Worm (Caenorhabditis elegans) whole organism, L3 larva: Measurements from ENCODE around the gene Y46G5A.15.

Source experiments
- ZK546.5 ChIP-seq: sonication (generic microtip); optimal IDR thresholded peaks from 2 replicates; lab custom pipeline; 2017; ENCODE audit warnings: missing biosample characterization, missing genetic modification characterization
- ceh-16 ChIP-seq: sonication (generic microtip); optimal IDR thresholded peaks from 2 replicates; lab custom pipeline; 2017; ENCODE audit warnings: missing biosample characterization, missing genetic modification characterization
- ceh-28 ChIP-seq: fragments of 150-350 bp; optimal IDR thresholded peaks from 2 replicates; lab custom pipeline; 2014; ENCODE audit warnings: missing biosample characterization, missing genetic modification reagents, missing genetic modification characterization
- ceh-82 ChIP-seq: fragments of 150-350 bp; optimal IDR thresholded peaks from 2 replicates; lab custom pipeline; 2014; ENCODE audit warnings: missing biosample characterization, missing genetic modification characterization
- ceh-9 ChIP-seq: sonication (generic microtip); optimal IDR thresholded peaks from 2 replicates; lab custom pipeline; 2018; ENCODE audit warnings: missing biosample characterization, missing genetic modification characterization
- egl-27 ChIP-seq: sonication (generic microtip); optimal IDR thresholded peaks from 4 replicates; lab custom pipeline; 2017; ENCODE audit warnings: missing biosample characterization, missing genetic modification reagents, missing genetic modification characterization
- egl-5 ChIP-seq: fragments of 150-350 bp; optimal IDR thresholded peaks from 2 replicates; lab custom pipeline; 2017; ENCODE audit warnings: missing biosample characterization, missing genetic modification reagents, missing genetic modification characterization, inconsistent platforms
- elt-2 ChIP-seq: sonication (generic microtip); optimal IDR thresholded peaks from 2 replicates; lab custom pipeline; 2016; ENCODE audit warnings: missing genetic modification reagents, mild to moderate bottlenecking, missing genetic modification characterization, missing compliant biosample characterization
- elt-3 ChIP-seq, 3 experiments: fragments of 150-350 bp in 1 of 3; sonication (generic microtip) in 2 of 3; optimal IDR thresholded peaks; 2 replicates in 2 of 3; 4 replicates in 1 of 3; lab custom pipeline; 2014 to 2017; ENCODE audit warnings: missing biosample characterization in 3 of 3, missing genetic modification characterization in 3 of 3
- fkh-10 ChIP-seq: sonication (generic microtip); optimal IDR thresholded peaks from 2 replicates; lab custom pipeline; 2017; ENCODE audit warnings: missing biosample characterization, missing genetic modification reagents, missing genetic modification characterization
- fkh-2 ChIP-seq: fragments of 150-350 bp; optimal IDR thresholded peaks from 2 replicates; lab custom pipeline; 2014; ENCODE audit warnings: missing biosample characterization, missing genetic modification reagents, missing genetic modification characterization
- fos-1 ChIP-seq: fragments of 150-350 bp; optimal IDR thresholded peaks from 2 replicates; lab custom pipeline; 2014; ENCODE audit warnings: missing biosample characterization, missing genetic modification characterization
- hmg-11 ChIP-seq: sonication (generic microtip); optimal IDR thresholded peaks from 2 replicates; lab custom pipeline; 2016; ENCODE audit warnings: missing genetic modification characterization, missing compliant biosample characterization
- jun-1 ChIP-seq: fragments of 150-350 bp; optimal IDR thresholded peaks from 2 replicates; lab custom pipeline; 2014; ENCODE audit warnings: missing biosample characterization, missing genetic modification reagents, missing genetic modification characterization
- lin-15B ChIP-seq: fragments of 150-350 bp; optimal IDR thresholded peaks from 2 replicates; lab custom pipeline; 2014; ENCODE audit warnings: missing biosample characterization, missing genetic modification characterization
- lin-39 ChIP-seq: fragments of 150-350 bp; optimal IDR thresholded peaks from 2 replicates; lab custom pipeline; 2018; ENCODE audit warnings: missing biosample characterization, missing genetic modification reagents, missing genetic modification characterization
- lsy-12 ChIP-seq: sonication (generic microtip); optimal IDR thresholded peaks from 2 replicates; lab custom pipeline; 2016; ENCODE audit warnings: mild to moderate bottlenecking, missing genetic modification characterization, missing compliant biosample characterization
- mdl-1 ChIP-seq: fragments of 150-350 bp; optimal IDR thresholded peaks from 2 replicates; lab custom pipeline; 2014; ENCODE audit warnings: missing biosample characterization, missing genetic modification characterization
- nfya-1 ChIP-seq: sonication (generic microtip); optimal IDR thresholded peaks from 2 replicates; lab custom pipeline; 2017; ENCODE audit warnings: missing genetic modification characterization, mild to moderate bottlenecking, missing compliant biosample characterization, antibody characterized with exemption, moderate library complexity; ENCODE audit not compliant: insufficient read depth
- nhr-12 ChIP-seq: fragments of 150-350 bp; optimal IDR thresholded peaks from 2 replicates; lab custom pipeline; 2014; ENCODE audit warnings: missing biosample characterization, missing genetic modification characterization
- nhr-237 ChIP-seq: fragments of 150-350 bp; optimal IDR thresholded peaks from 2 replicates; lab custom pipeline; 2014; ENCODE audit warnings: missing biosample characterization, missing genetic modification characterization
- nhr-28 ChIP-seq: fragments of 150-350 bp; optimal IDR thresholded peaks from 2 replicates; lab custom pipeline; 2014; ENCODE audit warnings: missing biosample characterization, missing genetic modification characterization
- nhr-43 ChIP-seq: sonication (generic microtip); optimal IDR thresholded peaks from 2 replicates; lab custom pipeline; 2016; ENCODE audit warnings: mild to moderate bottlenecking, missing genetic modification characterization, missing compliant biosample characterization; ENCODE audit not compliant: poor library complexity, severe bottlenecking
- nhr-77 ChIP-seq: fragments of 150-350 bp; optimal IDR thresholded peaks from 2 replicates; lab custom pipeline; 2014; ENCODE audit warnings: missing biosample characterization, missing genetic modification characterization
- pha-4 ChIP-seq: fragments of 150-350 bp; optimal IDR thresholded peaks from 2 replicates; lab custom pipeline; 2014; ENCODE audit warnings: missing biosample characterization, missing genetic modification reagents, missing genetic modification characterization
- pqm-1 ChIP-seq: fragments of 150-350 bp; optimal IDR thresholded peaks from 2 replicates; lab custom pipeline; 2017; ENCODE audit warnings: missing biosample characterization, missing genetic modification characterization, inconsistent platforms
- sea-2 ChIP-seq: fragments of 150-350 bp; sonication (generic microtip); optimal IDR thresholded peaks from 4 replicates; lab custom pipeline; 2014; ENCODE audit warnings: missing biosample characterization, missing genetic modification reagents, missing genetic modification characterization
- snpc-4 ChIP-seq: fragments of 150-350 bp; optimal IDR thresholded peaks from 2 replicates; lab custom pipeline; 2014; ENCODE audit warnings: missing biosample characterization, missing genetic modification characterization
- tbx-2 ChIP-seq: sonication (generic microtip); optimal IDR thresholded peaks from 2 replicates; lab custom pipeline; 2016; ENCODE audit warnings: mild to moderate bottlenecking, missing genetic modification characterization, missing compliant biosample characterization
- unc-62 ChIP-seq: fragments of 150-350 bp; sonication (generic microtip); optimal IDR thresholded peaks from 4 replicates; lab custom pipeline; 2014; ENCODE audit warnings: missing biosample characterization, missing genetic modification reagents, missing genetic modification characterization
- zag-1 ChIP-seq: fragments of 150-350 bp; optimal IDR thresholded peaks from 2 replicates; lab custom pipeline; 2014; ENCODE audit warnings: missing biosample characterization, missing genetic modification characterization
- ztf-11 ChIP-seq: fragments of 150-350 bp; optimal IDR thresholded peaks from 2 replicates; lab custom pipeline; 2014; ENCODE audit warnings: missing biosample characterization, missing genetic modification characterization
- ztf-4 ChIP-seq: fragments of 150-350 bp; optimal IDR thresholded peaks from 2 replicates; lab custom pipeline; 2014; ENCODE audit warnings: missing biosample characterization, missing genetic modification characterization

The Y46G5A.15 gene

ce11 chrII:12767258-12767824, 17.9 kb downstream of the Y46G5A.15 start:
- no peak for TF ChIP-seq elt-3 (tag; optimal IDR thresholded peaks at IDR 0.05; lab: Kevin White, UChicago)
- no peak for TF ChIP-seq ceh-28
- no peak for TF ChIP-seq zag-1
- no peak for TF ChIP-seq elt-2 (tag; lab: Kevin White, UChicago)
- TF ChIP-seq hmg-11: no peak
- TF ChIP-seq fkh-10 (GFP tag; lab: Kevin White, UChicago): no peak
- no peak for TF ChIP-seq snpc-4
- no peak for TF ChIP-seq nhr-12 (tag; lab: Kevin White, UChicago)
- no peak for TF ChIP-seq ceh-82
- TF ChIP-seq lsy-12 (tag; lab: Kevin White, UChicago): no peak
- no peak for TF ChIP-seq lin-15B (tag; lab: Kevin White, UChicago)
- TF ChIP-seq pha-4: no peak
- TF ChIP-seq nhr-237 (tag; lab: Kevin White, UChicago): no peak
- no peak for TF ChIP-seq lin-39 (tag; lab: Kevin White, UChicago)
- TF ChIP-seq jun-1 (tag; lab: Kevin White, UChicago): no peak
- no peak for TF ChIP-seq sea-2 (GFP tag; lab: Kevin White, UChicago)
- no peak for TF ChIP-seq egl-5 (tag; lab: Kevin White, UChicago)
- no peak for TF ChIP-seq nfya-1
- TF ChIP-seq fkh-2 (tag; lab: Kevin White, UChicago): no peak
- no peak for TF ChIP-seq unc-62
- TF ChIP-seq, all 47 proteins: peak for 0

- TF ChIP-seq ceh-82: no peak
- TF ChIP-seq fos-1 (tag; lab: Kevin White, UChicago): no peak
- TF ChIP-seq elt-2 (tag; lab: Kevin White, UChicago): no peak
- TF ChIP-seq hmg-11: no peak
- TF ChIP-seq nhr-237 (tag; lab: Kevin White, UChicago): no peak
- TF ChIP-seq ceh-28: peak; percentile 81
- TF ChIP-seq jun-1 (tag; lab: Kevin White, UChicago): no peak
Measured at ce11 chrII:12766443-12767188, 18.6 kb downstream of the Y46G5A.15 start.

ce11 chrII:12764476-12764875, 20.7 kb downstream of the Y46G5A.15 start:
- TF ChIP-seq ceh-9: no peak
- TF ChIP-seq ZK546.5: no peak
- TF ChIP-seq pqm-1 (tag; lab: Kevin White, UChicago): no peak
- no peak for TF ChIP-seq lin-15B (tag; lab: Kevin White, UChicago)
- TF ChIP-seq sea-2 (GFP tag; lab: Kevin White, UChicago): no peak
- TF ChIP-seq egl-27 (tag; lab: Kevin White, UChicago): no peak

- no peak for TF ChIP-seq tbx-2 (tag; lab: Kevin White, UChicago)
- no peak for TF ChIP-seq ZK546.5
- TF ChIP-seq ztf-4: no peak
- TF ChIP-seq mdl-1: no peak
- TF ChIP-seq lin-15B (tag; lab: Kevin White, UChicago): no peak
- no peak for TF ChIP-seq nhr-12 (tag; lab: Kevin White, UChicago)
- no peak for TF ChIP-seq hmg-11
- TF ChIP-seq jun-1 (tag; lab: Kevin White, UChicago): no peak
- TF ChIP-seq ztf-11 (tag; lab: Kevin White, UChicago): no peak
- no peak for TF ChIP-seq ceh-28
- no peak for TF ChIP-seq nhr-28 (tag; lab: Kevin White, UChicago)
- no peak for TF ChIP-seq ceh-16 (tag; lab: Kevin White, UChicago)
- no peak for TF ChIP-seq lsy-12 (tag; lab: Kevin White, UChicago)
- no peak for TF ChIP-seq fos-1 (tag; lab: Kevin White, UChicago)
- no peak for TF ChIP-seq snpc-4
- TF ChIP-seq pqm-1 (tag; lab: Kevin White, UChicago): no peak
- TF ChIP-seq nhr-43 (tag; lab: Kevin White, UChicago): no peak
- no peak for TF ChIP-seq zag-1
- TF ChIP-seq nhr-77: no peak
Measured at ce11 chrII:12760497-12760896, 24.7 kb downstream of the Y46G5A.15 start, which contains the start of gene cnp-2. Gene cnp-2 (plus strand): TSS chrII:12760797.
